Worm (Caenorhabditis elegans) whole organism, L1 larva: ENCODE results near the gene kin-19.
A peak's percentile ranks its signal among the peaks of the same experiment; 100 is the strongest.

Experiments
- aha-1 ChIP-seq: fragments of 150-350 bp; optimal IDR thresholded peaks from 2 replicates; lab custom pipeline; 2014; ENCODE audit warnings: missing biosample characterization, missing genetic modification characterization
- ceh-82 ChIP-seq, 3 experiments: fragments of 150-350 bp in 1 of 3; sonication (generic microtip) in 2 of 3; optimal IDR thresholded peaks; 2 replicates each; lab custom pipeline; 2014 to 2017; ENCODE audit warnings: missing biosample characterization in 3 of 3, missing genetic modification characterization in 3 of 3
- ceh-90 ChIP-seq: sonication (generic microtip); optimal IDR thresholded peaks from 2 replicates; lab custom pipeline; 2016; ENCODE audit warnings: missing genetic modification characterization, missing compliant biosample characterization
- ces-1 ChIP-seq: fragments of 150-350 bp; optimal IDR thresholded peaks from 2 replicates; lab custom pipeline; 2014; ENCODE audit warnings: missing biosample characterization, missing genetic modification reagents, missing genetic modification characterization
- egl-27 ChIP-seq, 2 experiments: fragments of 150-350 bp in 1 of 2; sonication (generic microtip); optimal IDR thresholded peaks; 3 replicates each; lab custom pipeline; 2017 to 2018; ENCODE audit warnings: missing biosample characterization in 2 of 2, missing genetic modification characterization in 2 of 2, missing genetic modification reagents in 2 of 2
- fkh-10 ChIP-seq: sonication (generic microtip); optimal IDR thresholded peaks from 2 replicates; lab custom pipeline; 2017; ENCODE audit warnings: missing biosample characterization, missing genetic modification reagents, missing genetic modification characterization
- hlh-17 ChIP-seq: fragments of 200-800 bp; sonication (Bioruptor generic); optimal IDR thresholded peaks from 2 replicates; lab custom pipeline; 2018; ENCODE audit warnings: missing genetic modification characterization, mild to moderate bottlenecking, missing compliant biosample characterization, moderate library complexity, borderline replicate concordance
- lin-35 ChIP-seq, 2 experiments: fragments of 150-350 bp; optimal IDR thresholded peaks; 2 replicates each; lab custom pipeline; 2014; ENCODE audit warnings: missing biosample characterization in 2 of 2, missing genetic modification characterization in 2 of 2, missing genetic modification reagents in 2 of 2
- lir-3 ChIP-seq: sonication (generic microtip); optimal IDR thresholded peaks from 2 replicates; lab custom pipeline; 2016; ENCODE audit warnings: mild to moderate bottlenecking, missing genetic modification characterization, moderate library complexity, missing compliant biosample characterization; ENCODE audit not compliant: poor library complexity
- nhr-19 ChIP-seq: fragments of 200-800 bp; sonication (Bioruptor generic); conservative IDR thresholded peaks from 2 replicates; pipeline ENCODE4 v1.3.6; 2022; ENCODE audit warnings: missing genetic modification characterization, missing compliant biosample characterization
- nhr-47 ChIP-seq: sonication (generic microtip); optimal IDR thresholded peaks from 2 replicates; lab custom pipeline; 2016; ENCODE audit warnings: mild to moderate bottlenecking, missing genetic modification characterization, moderate library complexity, missing compliant biosample characterization
- nhr-77 ChIP-seq: fragments of 150-350 bp; optimal IDR thresholded peaks from 2 replicates; lab custom pipeline; 2014; ENCODE audit warnings: missing biosample characterization, missing genetic modification characterization
- nhr-85 ChIP-seq: sonication (generic microtip); peaks from one replicate; lab custom pipeline; 2016; ENCODE audit warnings: missing genetic modification characterization, inconsistent platforms, missing compliant biosample characterization
- rnt-1 ChIP-seq: sonication (generic microtip); optimal IDR thresholded peaks from 2 replicates; lab custom pipeline; 2016; ENCODE audit warnings: mild to moderate bottlenecking, missing genetic modification characterization, moderate library complexity, missing compliant biosample characterization
- snu-23 ChIP-seq: sonication (generic microtip); optimal IDR thresholded peaks from 2 replicates; lab custom pipeline; 2016; ENCODE audit warnings: missing genetic modification characterization, missing compliant biosample characterization
- sox-4 ChIP-seq: sonication (generic microtip); optimal IDR thresholded peaks from 2 replicates; lab custom pipeline; 2016; ENCODE audit warnings: missing genetic modification characterization, missing compliant biosample characterization
- tlp-1 ChIP-seq: fragments of 150-350 bp; optimal IDR thresholded peaks from 2 replicates; lab custom pipeline; 2014; ENCODE audit warnings: missing biosample characterization, missing genetic modification characterization
- unc-130 ChIP-seq: fragments of 150-350 bp; optimal IDR thresholded peaks from 2 replicates; lab custom pipeline; 2017; ENCODE audit warnings: missing biosample characterization, missing genetic modification characterization, inconsistent platforms
- unc-98 ChIP-seq: fragments of 200-800 bp; sonication (Bioruptor generic); IDR thresholded peaks from 2 replicates; pipeline ENCODE4 v1.3.6; 2022; ENCODE audit warnings: missing genetic modification characterization, missing compliant biosample characterization
- vab-15 ChIP-seq: sonication (generic microtip); optimal IDR thresholded peaks from 2 replicates; lab custom pipeline; 2017; ENCODE audit warnings: missing genotype, mild to moderate bottlenecking, missing genetic modification characterization, missing compliant biosample characterization

Gene kin-19

DNA sequence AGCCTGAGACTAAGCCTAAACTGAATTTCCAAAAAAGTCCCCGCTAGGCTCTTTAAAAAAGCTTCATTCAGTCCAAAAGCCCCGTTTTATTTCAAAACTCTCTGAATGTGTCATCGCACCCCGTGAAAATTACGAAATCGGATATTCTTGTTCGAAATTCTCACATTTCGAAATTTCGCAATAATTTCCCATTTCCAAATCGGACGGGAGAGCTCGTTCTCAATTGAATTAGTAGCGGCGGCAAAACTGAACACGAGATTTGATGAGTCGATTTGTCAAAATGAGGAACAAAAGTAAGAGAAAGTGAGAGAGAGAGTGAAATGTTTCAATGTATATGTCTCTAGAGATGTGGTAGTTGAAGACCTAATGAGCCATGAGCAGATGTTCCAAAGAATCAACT, 51.5 kb downstream of the kin-19 start (continued):
- no peak for TF ChIP-seq lir-3 (tag; lab: Kevin White, UChicago)
- no peak for TF ChIP-seq aha-1 (tag; lab: Kevin White, UChicago)
- TF ChIP-seq lin-35 (GFP tag; optimal IDR thresholded peaks at IDR 0.05; lab: Kevin White, UChicago): no peak
- peak in 1 of 2 experiments; percentile 19 for TF ChIP-seq egl-27 (tag; optimal IDR thresholded peaks at IDR 0.05; lab: Kevin White, UChicago)
- TF ChIP-seq nhr-19 (GFP tag; lab: Robert Waterston, UW): no peak
- no peak for TF ChIP-seq tlp-1 (tag; lab: Kevin White, UChicago)
- no peak for TF ChIP-seq hlh-17 (GFP tag; lab: Kevin White, UChicago)
- TF ChIP-seq fkh-10 (GFP tag; lab: Kevin White, UChicago): no peak
- TF ChIP-seq nhr-77 (tag; lab: Kevin White, UChicago): no peak
- no peak for TF ChIP-seq sox-4
- TF ChIP-seq ces-1 (GFP tag; lab: Kevin White, UChicago): no peak
- no peak for TF ChIP-seq nhr-85 (tag; lab: Kevin White, UChicago)
- no peak for TF ChIP-seq snu-23 (GFP tag; lab: Kevin White, UChicago)
- TF ChIP-seq unc-98: no peak
- TF ChIP-seq nhr-47 (tag; lab: Kevin White, UChicago): no peak
- no peak for TF ChIP-seq unc-130 (tag; lab: Kevin White, UChicago)
- no peak for TF ChIP-seq ceh-90 (tag; lab: Kevin White, UChicago)
- TF ChIP-seq vab-15: no peak
- TF ChIP-seq ceh-82 (tag; optimal IDR thresholded peaks at IDR 0.05; lab: Kevin White, UChicago): peak in 1 of 3 experiments; percentile 30
- no peak for TF ChIP-seq rnt-1 (tag; lab: Kevin White, UChicago)
